Fruit fly (Drosophila melanogaster) ovary, adult (tissue): ENCODE data around the gene Gnf1.

ENCODE experiments used
- CG17801 ChIP-seq: fragments of 200-800 bp; optimal IDR thresholded peaks from 2 replicates; lab custom pipeline; 2019; ENCODE audit warnings: missing biosample characterization, mild to moderate bottlenecking, missing genetic modification characterization, moderate library complexity; ENCODE audit not compliant: partially characterized antibody

Gnf1 gene

DNA sequence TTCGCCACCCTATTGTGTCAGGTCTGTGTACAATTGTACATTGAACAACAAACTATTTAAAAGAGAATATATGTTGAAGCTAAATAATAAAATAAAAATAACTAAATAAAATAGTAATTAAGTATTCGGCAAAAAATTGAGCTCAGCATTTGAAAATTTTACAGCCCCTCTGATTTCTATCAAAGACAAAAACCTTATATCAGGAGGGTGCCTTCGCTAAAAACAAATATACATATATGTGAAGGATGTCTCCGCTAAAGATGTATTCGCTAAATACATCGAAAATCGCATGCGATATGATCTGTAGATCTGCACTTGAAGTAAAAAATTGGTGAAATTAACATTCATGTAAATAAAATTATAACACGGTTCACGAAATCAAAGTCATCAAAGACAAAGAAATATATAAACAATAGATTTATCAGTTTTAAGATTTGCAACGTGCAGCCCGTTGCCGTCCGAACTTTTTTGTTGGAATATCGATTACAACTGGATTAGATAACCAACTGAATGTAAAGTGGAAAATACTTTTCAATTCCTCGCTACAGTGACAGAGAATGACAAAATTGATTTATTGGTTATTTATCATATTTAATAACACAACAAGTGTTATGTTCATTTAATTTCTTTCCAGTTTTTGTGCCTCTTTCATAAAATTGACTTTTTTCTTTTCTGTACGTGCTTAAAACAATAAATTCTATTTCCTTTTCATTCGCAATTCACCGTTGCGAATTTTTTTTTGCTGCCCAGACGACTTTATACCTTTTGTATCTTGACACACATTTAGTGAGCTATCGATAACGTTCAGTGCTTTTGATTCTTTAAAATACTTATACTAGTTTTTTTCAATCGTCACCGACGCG, at the start of gene Gnf1:
Gene Gnf1 (plus strand): TSS at position 859 of the 863 bp plus-strand sequence.
- TF ChIP-seq CG17801 (GFP tag; lab: Kevin White, UChicago) = no peak

DNA sequence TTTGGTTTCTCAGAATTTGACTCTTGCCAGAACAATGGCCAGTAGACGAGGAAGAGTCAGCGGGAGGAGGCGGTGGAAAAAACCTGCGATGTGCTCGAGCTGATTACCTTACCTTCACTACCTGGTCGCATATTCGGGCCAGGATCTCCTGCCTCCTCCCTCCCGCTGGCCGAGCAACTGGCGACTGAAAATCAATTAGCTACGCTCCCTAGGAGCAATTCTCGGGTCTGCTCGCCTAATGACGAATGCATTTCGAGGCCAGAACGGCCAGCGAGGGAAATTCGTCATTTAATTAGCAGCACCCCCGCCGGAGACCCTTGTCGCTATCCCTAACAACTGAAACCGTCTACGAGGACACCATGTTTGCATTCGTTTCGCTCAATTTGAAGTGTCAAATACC, 48.4 kb upstream of the Gnf1 start:
- no peak for TF ChIP-seq CG17801 (GFP tag; lab: Kevin White, UChicago)

DNA sequence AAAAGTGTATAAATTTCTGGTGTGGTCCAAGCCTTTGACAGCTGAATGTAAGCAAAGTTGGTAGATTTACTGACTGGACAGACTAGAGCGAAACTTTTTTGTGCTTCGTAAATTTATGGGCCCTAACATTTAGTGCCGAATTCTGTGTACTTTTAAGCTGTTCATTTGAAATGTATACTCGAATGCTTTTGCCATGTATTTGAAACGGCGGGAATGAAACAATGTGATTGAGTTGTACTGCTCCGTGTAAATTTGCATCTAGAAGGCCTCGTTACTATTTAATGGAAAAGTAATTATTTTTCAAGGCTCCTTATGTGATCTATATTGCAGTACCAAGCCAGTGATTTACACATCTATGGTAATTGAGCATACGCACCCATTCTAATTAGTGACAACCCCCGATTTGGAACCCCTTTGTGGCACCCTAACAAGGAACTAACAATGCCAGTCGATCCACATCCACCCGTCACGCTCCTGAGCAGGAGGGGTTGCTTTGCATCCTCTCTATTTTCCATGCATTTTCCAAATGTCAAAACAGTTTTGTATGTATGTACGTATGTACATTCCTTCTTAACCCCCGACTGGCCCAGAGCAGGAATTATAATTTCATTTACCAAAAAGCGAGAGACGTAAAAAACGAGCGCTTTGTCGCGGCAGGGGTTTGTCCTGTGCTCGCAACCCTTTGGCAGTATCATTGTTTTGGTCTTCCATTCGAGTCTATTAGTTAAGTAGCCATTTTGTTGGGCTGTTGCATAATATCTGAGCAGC, 47.7 kb upstream of the Gnf1 start:
- TF ChIP-seq CG17801 (GFP tag; lab: Kevin White, UChicago) = no peak

DNA sequence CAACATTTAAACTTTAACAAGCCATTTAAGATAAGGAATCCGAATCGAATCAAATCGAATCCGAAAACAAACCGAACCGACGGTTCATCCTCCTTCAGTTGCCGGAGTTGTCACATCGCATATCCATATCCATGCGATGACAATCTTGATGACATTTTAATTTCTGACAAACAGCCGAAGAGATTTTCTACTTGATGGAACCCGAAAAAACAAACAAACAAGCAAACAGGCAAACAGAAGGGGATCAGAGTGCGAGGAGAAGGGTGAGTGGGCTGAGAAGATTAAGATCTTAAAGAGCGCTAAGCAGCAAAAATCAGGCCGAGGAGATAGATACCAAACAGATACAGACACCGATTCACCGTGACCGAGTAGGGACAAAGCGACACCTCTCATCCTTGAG, 45.3 kb upstream of the Gnf1 start:
- TF ChIP-seq CG17801 (GFP tag; lab: Kevin White, UChicago) = no peak

DNA sequence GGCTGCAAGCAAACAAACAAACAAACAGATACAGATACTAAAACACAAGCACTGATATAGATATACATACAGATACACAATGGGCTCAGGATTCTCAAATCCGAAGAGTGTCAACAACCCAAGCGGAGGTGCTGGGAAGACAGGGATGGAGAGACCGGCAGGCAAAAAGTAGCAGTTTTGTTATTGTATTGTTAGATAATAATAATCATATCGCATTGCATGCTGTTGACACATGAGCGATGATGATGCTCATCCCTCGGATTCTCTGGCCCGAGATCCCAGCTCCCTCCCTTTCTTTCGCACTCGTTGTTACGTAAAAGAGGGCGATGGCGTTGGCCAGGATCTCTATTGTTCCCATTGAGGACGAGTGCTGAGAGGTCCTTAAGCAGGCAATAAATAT, 42.6 kb upstream of the Gnf1 start:
- no peak for TF ChIP-seq CG17801 (GFP tag; lab: Kevin White, UChicago)

DNA sequence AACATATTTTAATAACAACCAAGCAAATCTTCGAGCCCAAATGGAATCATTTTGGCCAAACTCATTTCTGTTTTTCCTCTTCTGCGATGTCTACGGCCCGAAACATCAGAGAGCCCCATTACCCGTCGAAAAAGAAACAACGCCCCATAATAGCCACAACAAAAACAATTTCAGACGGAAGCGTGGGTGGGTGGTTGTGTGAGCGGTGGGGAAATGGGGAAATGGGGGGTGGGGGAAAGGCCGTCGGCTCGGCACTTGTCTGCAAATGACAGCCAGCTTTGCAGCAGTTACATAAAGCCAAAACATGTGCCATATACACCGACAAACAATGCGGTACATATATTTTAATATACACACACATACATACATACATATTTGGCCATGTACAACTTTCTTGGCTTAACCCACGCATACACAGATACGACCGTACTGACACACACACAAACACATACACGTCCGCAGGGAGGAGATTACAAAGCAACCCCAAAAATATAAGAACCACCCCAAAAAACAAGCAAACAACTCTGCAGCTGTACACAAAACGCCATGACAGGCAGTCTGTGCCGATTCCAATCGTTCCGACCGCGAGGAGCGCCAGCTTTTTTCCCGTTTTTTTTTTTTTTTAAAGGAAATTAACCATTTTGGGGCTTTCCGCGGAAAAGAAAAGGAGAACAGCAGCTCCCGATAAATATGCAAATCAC, 41.4 kb upstream of the Gnf1 start:
- TF ChIP-seq CG17801 (GFP tag; lab: Kevin White, UChicago) = no peak

DNA sequence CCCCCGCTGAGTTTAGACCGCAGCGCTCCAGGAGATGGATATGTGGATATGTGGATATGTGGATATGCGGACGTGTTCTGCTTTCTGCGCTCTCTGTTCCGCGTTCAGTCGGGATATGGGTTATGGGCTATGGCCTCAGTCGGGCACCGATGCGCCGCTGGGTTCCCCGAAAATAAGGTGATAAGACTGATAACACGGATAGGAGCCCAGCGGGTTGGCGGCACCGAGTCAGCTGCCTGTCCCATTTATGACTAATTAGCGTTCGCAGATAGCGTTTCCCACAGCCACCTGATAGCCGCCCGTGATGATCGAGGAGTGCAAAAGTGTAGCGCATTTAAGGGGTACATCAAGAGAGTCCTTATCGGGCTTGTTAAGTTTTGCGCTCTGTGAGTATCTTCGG, 40.3 kb upstream of the Gnf1 start:
- no peak for TF ChIP-seq CG17801 (GFP tag; lab: Kevin White, UChicago)

DNA sequence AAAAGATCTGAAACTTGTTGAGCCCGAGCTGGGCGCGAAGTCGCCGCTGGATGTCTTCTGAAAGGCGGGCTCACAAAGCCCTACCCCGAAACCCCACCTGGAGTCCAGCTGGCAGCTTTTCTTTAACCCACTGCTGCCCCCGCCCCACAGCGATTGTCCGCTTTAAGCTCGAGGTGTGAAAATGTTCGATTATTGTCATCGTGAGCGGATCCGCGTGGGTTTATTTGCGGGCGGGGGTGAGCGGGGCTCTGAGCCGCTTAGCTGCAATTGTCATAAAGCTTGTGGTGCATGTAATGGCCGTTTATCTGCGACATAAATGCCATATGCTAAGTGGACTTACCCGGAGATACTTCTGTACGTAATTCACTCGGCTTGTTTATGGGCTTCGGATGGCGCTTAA, 39.5 kb upstream of the Gnf1 start:
- TF ChIP-seq CG17801 (GFP tag; lab: Kevin White, UChicago) = no peak

DNA sequence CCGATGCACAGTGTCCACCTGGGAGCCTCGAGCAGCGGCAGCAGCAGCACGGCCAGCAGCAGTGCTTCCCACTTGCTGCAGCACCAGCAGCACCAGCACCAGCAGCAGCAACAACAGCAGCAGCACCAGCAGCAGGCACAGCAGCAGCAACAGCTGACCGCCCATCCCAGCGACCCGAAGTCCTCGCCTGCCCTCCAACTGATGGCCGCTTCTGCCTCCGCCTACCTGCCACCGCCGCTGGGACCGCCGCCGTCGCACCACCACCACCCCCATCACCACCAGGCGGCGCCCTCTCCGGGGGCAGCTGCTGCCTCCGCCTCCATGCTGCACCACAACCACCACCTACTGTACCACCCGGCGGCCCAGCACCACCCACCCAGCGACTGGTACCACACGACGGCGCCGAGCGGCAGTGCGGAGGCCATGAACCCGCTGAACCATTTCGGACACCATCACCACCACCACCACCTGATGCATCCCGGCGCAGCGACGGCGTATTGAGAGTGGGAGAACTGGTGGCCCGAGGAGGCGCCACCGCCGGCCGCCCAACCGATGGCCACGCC, 37.7 kb upstream of the Gnf1 start:
- TF ChIP-seq CG17801 (GFP tag; lab: Kevin White, UChicago) = no peak

DNA sequence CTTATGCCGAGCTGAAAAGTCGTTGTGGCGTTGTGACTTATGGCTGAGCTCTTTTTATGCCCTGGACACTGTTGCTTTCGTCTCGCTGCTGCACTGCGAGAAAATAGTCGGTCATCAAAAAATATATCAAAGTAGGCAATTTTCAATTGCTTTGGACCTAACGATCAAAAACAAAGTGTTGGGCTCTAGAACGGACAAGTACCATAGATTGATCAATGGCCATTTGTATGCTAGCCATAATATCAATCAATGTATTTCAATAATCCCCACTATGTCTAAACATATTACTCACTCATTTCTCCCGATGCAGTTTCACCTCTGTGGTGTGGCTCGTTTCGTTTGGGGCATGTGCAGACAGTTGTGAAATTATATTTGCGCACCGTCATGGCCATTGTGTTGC, 32.7 kb upstream of the Gnf1 start:
- TF ChIP-seq CG17801 (GFP tag; lab: Kevin White, UChicago) = no peak

DNA sequence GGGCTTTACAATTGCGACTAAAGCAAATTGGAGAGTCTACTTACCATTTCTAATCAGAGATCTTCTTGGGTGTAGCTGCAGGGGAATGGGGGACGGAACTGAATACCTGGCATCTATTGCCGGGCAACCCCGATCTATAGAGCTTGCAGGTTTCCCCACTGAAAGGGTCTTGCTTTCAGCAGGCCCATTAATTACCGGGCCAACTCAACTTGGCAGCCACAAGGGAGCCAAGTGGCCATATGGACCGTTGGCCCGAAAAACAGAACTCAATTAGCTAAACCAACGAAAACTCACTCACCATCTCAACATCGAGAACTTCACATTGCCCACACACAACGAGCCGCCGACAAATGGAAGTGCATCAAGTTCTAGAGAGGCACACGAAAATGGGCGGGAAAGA, 28.0 kb upstream of the Gnf1 start, which contains the start of gene laf:
Gene laf (minus strand): TSS at position 101 of the 400 bp plus-strand sequence.
- TF ChIP-seq CG17801 (GFP tag; lab: Kevin White, UChicago) = no peak

DNA sequence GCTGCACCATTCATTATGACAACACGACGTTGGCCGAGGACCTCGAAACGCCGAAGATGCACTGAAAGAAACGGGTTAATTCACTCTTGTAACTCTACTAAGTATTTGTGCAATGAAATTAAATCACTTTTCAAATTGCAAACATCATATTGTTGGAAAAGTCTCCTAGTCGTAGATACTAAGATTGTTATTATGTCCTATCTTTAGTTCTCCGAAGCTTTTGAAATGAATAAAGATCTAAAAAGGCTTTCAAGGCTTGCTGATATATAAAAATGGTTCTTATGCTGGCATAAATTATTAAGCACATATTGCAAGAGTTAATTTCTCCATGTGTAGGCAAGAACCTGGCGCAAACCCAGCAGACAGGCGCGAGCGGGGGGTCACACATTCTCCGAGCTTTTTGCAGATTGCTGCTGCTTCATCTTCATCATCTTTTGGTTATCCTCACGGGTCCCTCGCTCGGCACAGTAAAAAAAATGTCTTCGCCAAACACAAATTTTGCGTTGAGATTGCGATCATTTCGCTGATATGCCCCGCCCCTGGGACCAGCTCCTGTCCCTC, 23.2 kb upstream of the Gnf1 start:
- TF ChIP-seq CG17801 (GFP tag; lab: Kevin White, UChicago) = no peak

DNA sequence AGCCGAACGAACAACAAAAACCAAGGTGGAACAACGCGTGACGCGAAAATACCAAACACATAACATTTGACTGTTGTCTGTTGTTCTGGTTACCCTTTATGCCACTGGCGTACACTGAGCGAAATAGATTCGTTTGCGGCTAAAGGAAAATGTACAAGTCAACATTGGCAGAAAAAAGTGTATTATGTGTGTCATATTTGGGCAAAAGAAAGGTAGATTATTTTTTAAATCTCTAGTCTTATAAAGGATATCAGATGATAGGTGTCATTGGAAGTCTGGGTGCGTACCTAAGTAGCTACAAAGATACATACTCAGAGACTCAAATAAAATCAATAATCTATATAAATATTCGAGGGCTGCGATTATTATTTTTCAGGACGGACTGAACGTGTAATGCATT, 22.6 kb upstream of the Gnf1 start:
- no peak for TF ChIP-seq CG17801 (GFP tag; lab: Kevin White, UChicago)

DNA sequence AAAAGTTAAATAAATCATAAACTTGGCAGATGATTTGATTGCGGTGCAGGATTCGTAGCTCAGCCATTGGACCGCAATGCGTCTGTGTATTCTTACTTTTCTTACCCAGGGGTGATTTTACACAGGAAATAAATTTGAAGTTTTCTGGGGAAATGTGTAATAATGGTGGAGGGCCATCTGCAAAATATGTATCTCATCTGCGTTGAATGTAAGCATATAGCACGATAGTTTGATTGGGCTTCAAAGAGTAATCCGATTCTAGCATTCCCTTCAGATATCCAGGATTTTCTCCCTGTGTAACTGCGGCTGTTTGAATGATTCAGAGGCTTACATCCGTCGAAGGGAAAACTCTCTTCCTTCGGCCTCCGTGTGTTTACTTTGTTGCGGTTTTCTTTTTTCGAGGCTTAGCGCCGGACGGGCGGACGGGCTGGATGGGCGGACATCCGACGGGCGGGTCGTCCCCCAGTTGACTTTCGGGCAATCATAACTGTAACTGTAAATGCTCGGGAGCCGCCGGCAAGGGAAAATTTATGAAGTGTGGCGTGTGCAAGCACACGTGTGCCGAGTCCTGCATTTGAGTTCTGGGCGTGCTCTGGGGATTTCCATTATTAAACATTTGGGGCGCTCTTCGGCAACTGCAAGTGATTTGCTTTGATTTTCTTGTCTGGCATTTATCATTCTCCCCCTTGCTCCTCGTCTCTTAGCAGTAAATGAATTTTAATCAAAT, 20.2 kb upstream of the Gnf1 start:
- TF ChIP-seq CG17801 (GFP tag; lab: Kevin White, UChicago) = no peak
